Worm (Caenorhabditis elegans) whole organism, L2 larva: ENCODE data around the gene frpr-12.

ENCODE experiments used
- ceh-82 ChIP-seq: fragments of 150-350 bp; optimal IDR thresholded peaks from 2 replicates; lab custom pipeline; 2014; ENCODE audit warnings: missing biosample characterization, missing genetic modification characterization
- nhr-23 ChIP-seq: fragments of 150-350 bp; optimal IDR thresholded peaks from 2 replicates; lab custom pipeline; 2014; ENCODE audit warnings: missing biosample characterization, missing genetic modification reagents, missing genetic modification characterization

frpr-12 gene

ce11 chrV:8949873-8950272 lies 47.1 kb downstream of the frpr-12 start:
- TF ChIP-seq ceh-82 (tag; lab: Kevin White, UChicago): no peak
- no peak for TF ChIP-seq nhr-23 (tag; lab: Kevin White, UChicago)
